Worm (Caenorhabditis elegans) whole organism, early embryonic: Measurements from ENCODE around the gene Y56A3A.2.

Source experiments
- flt-1 ChIP-seq: fragments of 200-800 bp; sonication (Bioruptor generic); IDR thresholded peaks from 2 replicates; pipeline ENCODE4 v1.3.6; 2022; ENCODE audit warnings: missing genetic modification characterization, missing compliant biosample characterization
- tra-4 ChIP-seq: sonication (generic microtip); optimal IDR thresholded peaks from 2 replicates; lab custom pipeline; 2017; ENCODE audit warnings: missing genetic modification characterization, missing compliant biosample characterization

ce11 chrIII:11826118-11826517, 35.9 kb downstream of the Y56A3A.2 start, which contains the start of gene rsp-8:
- TF ChIP-seq flt-1 (GFP tag; lab: Robert Waterston, UW), result no peak
- no peak for TF ChIP-seq tra-4
